Worm (Caenorhabditis elegans): ENCODE data around the gene isy-1.

isy-1 gene

DNA sequence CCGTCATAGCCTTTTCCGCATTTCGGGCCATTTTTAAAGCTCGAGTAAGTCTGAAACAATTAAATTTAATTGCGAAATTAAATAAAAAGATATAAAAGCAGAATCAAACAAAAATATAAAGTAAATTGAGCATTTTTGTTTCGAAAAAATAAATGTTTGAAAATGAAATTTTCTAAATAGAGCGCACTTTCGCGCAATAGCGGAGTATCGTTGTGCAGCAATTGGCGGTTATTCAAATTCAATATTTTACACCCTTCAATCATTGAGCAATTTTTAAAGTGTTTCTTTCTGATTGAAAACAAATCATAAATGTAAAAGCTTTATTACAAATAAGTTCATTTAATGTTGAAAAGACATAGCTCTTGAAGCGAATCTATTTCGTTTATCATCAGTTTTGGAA, at the start of gene isy-1:
Gene isy-1 (minus strand): TSS at position 50 of the 400 bp plus-strand sequence.
- TF ChIP-seq him-1 (tag; optimal IDR thresholded peaks at IDR 0.05) (no peak), W03F9.2 (tag; optimal IDR thresholded peaks at IDR 0.05) (peak; percentile 59)

DNA sequence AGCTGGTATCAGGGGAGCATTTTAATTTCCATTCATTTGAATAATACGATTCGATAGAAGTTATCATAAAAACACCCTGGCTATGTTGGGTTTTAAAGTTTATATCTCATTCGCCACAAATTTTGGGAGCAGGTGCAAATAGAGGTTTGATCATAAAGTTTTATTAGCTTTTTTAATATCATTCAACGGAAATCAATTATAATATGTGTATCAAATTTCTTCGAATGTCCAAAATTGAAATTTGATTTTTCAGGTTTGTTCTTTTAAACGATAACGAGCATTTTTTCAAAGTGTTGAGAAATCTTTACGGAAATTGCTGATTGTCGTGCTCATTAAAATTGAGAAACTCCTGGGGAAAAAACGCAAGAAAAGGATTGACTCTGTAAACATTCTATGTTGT, 48.2 kb upstream of the isy-1 start, which contains the start of gene srh-74:
Gene srh-74 (minus strand): TSS at position 101 of the 400 bp plus-strand sequence.
- TF ChIP-seq dao-5 (tag; optimal IDR thresholded peaks at IDR 0.05) (no peak), him-1 (tag; optimal IDR thresholded peaks at IDR 0.05) (no peak), W03F9.2 (tag; optimal IDR thresholded peaks at IDR 0.05) (no peak)

DNA sequence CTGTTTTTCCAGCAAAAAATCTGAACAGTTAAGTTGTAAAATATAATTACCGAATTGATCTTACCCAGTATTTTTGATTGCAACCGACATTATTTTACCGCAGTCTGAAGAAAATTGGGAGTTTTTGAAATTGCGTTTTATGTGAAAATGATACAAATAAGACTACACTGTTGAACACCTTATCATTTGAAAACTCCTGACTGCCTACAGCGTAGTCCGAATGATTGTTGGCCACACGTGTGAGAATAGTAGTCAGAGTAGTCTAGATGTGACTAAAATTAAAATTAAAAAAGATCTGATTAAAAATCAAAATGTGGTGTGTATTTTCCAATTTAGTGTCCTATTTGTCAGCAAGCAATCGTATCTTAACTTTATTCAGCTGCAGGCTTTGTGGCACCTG, 46.2 kb upstream of the isy-1 start, which contains the start of gene dhs-18:
Gene dhs-18 (minus strand): TSS at position 104 of the 400 bp plus-strand sequence.
- TF ChIP-seq dao-5 (tag; optimal IDR thresholded peaks at IDR 0.05): no peak
- TF ChIP-seq W03F9.2 (tag; optimal IDR thresholded peaks at IDR 0.05): no peak
- TF ChIP-seq him-1 (tag; optimal IDR thresholded peaks at IDR 0.05): no peak

DNA sequence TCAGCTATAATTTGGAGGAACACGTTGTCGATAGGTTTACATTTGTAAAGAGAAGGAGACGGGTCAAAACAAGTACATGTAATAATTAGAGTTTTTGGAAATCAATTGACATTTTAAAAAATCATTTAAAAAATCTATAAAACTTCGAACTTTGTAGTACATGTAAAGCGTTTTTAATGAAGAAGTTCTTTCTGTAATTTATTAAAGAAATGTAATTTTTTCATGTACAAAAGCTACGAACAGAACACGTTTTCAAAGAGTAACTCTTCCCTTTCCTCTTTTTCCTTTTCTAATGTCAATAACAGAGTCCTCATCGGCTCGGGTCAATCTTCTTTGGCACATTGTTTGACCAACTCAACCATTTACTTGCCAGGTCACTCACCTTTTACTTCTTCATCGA, 43.3 kb upstream of the isy-1 start, which contains the start of gene C45B11.6:
Gene C45B11.6 (plus strand): TSS at position 301 of the 400 bp plus-strand sequence.
- TF ChIP-seq him-1 (tag; optimal IDR thresholded peaks at IDR 0.05) (no peak), W03F9.2 (tag; optimal IDR thresholded peaks at IDR 0.05) (no peak), dao-5 (tag; optimal IDR thresholded peaks at IDR 0.05) (no peak)

DNA sequence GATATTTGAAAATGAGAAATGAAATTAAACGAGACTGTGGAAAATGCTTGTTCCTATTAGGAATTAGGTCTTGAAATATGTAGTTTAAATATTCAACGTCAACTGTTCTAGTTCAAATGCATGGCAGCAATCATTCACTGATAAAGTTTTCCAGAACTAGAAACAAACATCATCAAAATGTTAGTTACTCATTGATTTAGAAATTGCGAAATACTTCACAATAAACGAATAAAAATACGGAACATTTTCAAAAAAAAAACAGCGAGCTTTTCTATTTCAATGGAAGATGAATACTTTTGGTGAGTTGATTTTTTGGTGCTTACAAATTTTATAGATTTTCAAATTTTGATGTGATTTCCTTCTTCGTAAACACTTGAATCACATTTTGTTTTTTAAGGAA, 42.0 kb upstream of the isy-1 start, which contains the start of gene C45B11.2:
Gene C45B11.2 (plus strand): TSS at position 173 of the 400 bp plus-strand sequence.
- TF ChIP-seq him-1 (tag; optimal IDR thresholded peaks at IDR 0.05) (no peak), dao-5 (tag; optimal IDR thresholded peaks at IDR 0.05) (no peak), W03F9.2 (tag; optimal IDR thresholded peaks at IDR 0.05) (no peak)

DNA sequence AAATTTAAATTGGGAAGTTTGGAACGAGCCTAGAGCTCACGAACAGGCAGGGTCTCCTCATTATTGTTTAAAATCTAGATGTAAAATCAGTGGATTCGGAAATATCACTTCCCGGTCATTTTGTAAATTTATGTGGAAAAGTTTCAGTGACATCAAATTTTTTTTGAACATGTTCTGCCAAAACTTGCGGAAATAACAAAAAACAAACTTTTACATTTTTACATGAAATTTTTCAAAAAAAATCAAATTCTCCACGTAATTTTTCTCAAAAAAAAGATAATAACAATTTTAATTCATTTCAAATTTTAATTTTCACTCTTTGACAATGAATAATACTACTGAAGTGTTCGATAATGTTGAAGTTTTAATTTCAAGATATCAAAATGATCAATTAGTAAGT, 41.0 kb upstream of the isy-1 start, which contains the start of gene C45B11.5:
Gene C45B11.5 (plus strand): TSS at position 301 of the 400 bp plus-strand sequence.
- TF ChIP-seq W03F9.2 (tag; optimal IDR thresholded peaks at IDR 0.05) (no peak), dao-5 (tag; optimal IDR thresholded peaks at IDR 0.05) (no peak), him-1 (tag; optimal IDR thresholded peaks at IDR 0.05) (no peak)

DNA sequence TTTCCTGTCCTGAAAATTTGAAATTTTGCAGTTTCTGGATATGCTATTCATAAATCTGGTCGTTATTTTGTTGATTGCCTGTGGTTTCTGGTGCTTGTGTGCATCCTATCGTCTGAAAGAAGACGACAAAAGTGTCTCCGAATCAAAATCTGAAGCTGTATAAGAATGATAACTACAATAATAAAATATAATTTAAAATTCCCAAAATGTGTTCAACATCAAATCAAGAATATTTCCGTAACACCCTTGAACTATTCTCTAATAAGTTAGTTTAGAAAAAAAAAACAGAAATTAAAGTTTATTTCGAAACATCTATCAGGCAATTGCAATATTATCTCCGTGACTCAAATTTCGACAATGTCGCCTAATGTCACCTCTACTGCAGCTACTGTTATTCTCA, 40.0 kb upstream of the isy-1 start, which contains the start of gene C45B11.8:
Gene C45B11.8 (plus strand): TSS at position 301 of the 400 bp plus-strand sequence.
- no peak for TF ChIP-seq him-1 (tag; optimal IDR thresholded peaks at IDR 0.05)
- TF ChIP-seq W03F9.2 (tag; optimal IDR thresholded peaks at IDR 0.05): no peak
- no peak for TF ChIP-seq dao-5 (tag; optimal IDR thresholded peaks at IDR 0.05)

DNA sequence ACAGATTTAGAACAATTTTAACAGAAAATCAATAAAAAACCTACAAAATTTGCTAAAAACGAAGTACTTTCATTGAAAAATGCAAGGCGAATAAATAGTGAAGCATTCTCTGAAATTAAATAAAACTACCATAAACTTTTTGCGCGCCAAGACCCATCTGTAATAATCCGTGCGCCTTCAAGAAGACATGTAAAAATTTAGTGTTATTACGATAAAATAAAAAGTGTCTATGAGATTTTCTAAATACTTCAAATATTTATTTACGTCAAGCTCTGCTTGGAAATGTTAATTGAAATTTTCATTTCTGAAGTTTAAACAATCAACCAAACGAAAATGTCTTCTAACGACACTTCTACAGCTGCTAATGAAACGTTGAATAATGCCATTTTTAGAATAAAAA, 39.5 kb upstream of the isy-1 start, which contains the start of gene C45B11.9:
Gene C45B11.9 (plus strand): TSS at position 301 of the 400 bp plus-strand sequence.
- TF ChIP-seq dao-5 (tag; optimal IDR thresholded peaks at IDR 0.05) (no peak), him-1 (tag; optimal IDR thresholded peaks at IDR 0.05) (no peak), W03F9.2 (tag; optimal IDR thresholded peaks at IDR 0.05) (no peak)

DNA sequence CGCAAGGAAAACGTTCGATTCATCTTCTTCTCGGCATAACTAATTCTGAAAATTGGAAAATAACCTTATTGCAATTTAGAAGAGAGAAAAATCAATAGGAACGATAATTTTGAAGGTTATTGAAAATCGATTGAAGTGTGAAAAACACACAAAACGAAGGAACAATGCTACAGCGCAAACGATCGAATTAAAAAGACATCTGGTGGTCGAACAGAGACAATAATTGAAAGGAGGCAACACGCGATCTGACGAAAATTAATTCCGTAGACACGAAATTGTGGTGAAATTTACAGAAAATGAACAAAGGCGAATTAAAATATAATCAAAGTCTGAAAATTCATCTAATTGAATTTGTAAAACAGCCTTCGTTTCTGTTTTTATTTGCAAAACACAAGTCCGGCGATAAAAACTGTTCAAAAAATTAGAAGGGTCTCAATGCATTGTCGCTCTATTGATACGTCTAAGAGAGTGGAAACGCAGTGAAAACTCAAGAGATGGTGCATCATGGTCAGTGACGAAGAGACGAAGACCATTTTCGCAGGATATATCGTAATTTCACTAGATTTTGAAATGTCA, 39.0 kb upstream of the isy-1 start, which contains the start of gene pak-2:
Gene pak-2 (minus strand): TSS at position 51 of the 576 bp plus-strand sequence.
- TF ChIP-seq W03F9.2 (tag; optimal IDR thresholded peaks at IDR 0.05): peak; percentile 52
- TF ChIP-seq dao-5 (tag; optimal IDR thresholded peaks at IDR 0.05): no peak
- TF ChIP-seq him-1 (tag; optimal IDR thresholded peaks at IDR 0.05): peak; percentile 55

DNA sequence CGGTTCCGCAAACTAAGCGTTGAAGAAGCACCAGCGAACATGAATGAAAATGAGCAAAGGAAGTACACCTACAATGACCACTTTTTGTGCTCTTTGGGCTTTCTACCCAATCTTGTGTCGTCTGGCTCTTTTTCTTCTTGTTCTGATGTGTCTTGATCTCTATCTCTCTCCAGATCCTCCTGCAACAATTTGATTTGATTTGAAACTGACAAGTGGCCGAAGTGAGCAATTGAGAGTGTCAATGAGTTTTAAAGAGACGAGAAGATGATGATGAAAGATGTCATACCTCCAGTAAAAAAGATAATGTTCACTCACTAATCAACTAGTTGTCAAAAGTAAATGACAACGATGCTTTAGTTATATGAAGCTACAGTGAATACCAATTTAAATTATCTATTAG, 34.2 kb upstream of the isy-1 start, which contains the start of gene pptr-2:
Gene pptr-2 (minus strand): TSS at position 184 of the 400 bp plus-strand sequence.
- TF ChIP-seq dao-5 (tag; optimal IDR thresholded peaks at IDR 0.05): no peak

DNA sequence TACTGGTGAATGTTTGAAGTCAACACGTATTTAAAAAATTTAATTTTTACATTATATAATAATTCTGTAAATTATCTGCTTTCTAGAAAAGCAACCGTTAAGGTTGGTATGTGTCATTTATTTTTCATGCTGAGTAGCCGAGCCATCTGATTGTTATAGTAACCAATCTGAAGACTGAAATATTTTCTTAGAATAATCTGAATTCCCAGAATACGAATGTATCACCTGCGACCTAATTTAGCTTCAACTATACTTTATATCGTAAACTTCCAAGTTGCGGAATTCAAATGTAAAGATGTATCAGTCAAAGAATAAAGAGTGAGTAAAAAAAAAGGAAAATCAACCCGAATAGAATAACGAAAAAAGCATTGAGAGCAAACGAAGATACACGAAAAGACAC, 32.7 kb upstream of the isy-1 start:
- TF ChIP-seq him-1 (tag; optimal IDR thresholded peaks at IDR 0.05) (no peak), W03F9.2 (tag; optimal IDR thresholded peaks at IDR 0.05) (no peak), dao-5 (tag; optimal IDR thresholded peaks at IDR 0.05) (no peak)

DNA sequence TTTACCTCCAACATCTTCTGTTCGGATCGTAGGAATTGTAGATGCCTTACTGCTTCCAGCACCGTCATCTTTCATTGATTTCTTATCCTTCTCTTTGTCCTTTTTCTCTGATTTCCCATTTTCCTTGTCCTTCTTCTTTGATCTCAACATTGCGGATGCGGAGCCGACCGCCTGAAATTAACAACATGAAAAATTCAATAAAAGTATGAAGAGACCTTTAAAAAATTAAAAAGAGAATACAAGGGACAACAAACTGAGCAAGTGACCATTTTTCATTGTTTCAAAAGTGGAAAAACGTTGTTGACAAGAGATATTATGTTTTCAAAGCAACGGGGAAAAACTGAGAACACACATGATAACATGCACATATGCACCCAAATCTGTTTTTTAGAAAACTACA, 30.2 kb upstream of the isy-1 start:
- TF ChIP-seq dao-5 (tag; optimal IDR thresholded peaks at IDR 0.05) (no peak), W03F9.2 (tag; optimal IDR thresholded peaks at IDR 0.05) (no peak), him-1 (tag; optimal IDR thresholded peaks at IDR 0.05) (no peak)

DNA sequence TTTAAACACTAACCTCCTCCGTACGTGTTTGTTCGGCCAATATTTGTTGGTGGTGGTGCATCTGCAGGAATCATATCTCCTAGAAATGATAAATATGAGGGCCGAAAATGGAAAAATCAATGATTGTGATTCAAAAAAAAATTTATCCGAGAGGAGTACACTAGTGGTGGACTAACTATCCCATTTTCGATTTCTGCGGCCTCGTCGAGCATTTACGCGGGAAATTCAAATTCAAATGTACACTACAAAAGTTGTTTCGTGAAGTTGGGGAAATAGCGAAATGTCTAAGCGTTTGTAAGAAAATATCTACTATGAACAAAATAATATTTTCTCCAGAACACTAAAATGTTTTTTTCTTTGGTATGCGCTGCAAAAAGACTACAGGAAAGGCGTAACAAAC, 28.8 kb upstream of the isy-1 start:
- no peak for TF ChIP-seq him-1 (tag; optimal IDR thresholded peaks at IDR 0.05)
- TF ChIP-seq dao-5 (tag; optimal IDR thresholded peaks at IDR 0.05): no peak
- TF ChIP-seq W03F9.2 (tag; optimal IDR thresholded peaks at IDR 0.05): peak; percentile 22

DNA sequence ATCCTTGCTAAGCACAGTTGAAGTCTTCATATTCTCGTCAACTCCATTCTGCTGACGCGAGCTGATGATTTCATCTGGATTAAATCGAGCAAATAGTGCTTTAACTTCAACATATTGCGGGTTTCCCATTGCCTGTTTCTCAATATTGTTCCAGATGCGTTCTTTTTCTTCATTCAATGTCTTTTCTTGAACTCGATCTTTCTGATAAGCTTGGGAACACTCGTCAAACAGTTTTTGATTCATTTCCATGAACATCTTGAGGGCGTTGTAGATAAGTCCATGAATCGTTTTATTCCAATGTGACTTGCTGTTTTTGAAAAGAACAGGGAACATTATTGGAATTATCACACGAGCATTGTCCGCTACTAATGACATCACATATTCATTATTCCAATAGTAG, 27.2 kb upstream of the isy-1 start:
- TF ChIP-seq him-1 (tag; optimal IDR thresholded peaks at IDR 0.05) (no peak), dao-5 (tag; optimal IDR thresholded peaks at IDR 0.05) (no peak), W03F9.2 (tag; optimal IDR thresholded peaks at IDR 0.05) (no peak)

DNA sequence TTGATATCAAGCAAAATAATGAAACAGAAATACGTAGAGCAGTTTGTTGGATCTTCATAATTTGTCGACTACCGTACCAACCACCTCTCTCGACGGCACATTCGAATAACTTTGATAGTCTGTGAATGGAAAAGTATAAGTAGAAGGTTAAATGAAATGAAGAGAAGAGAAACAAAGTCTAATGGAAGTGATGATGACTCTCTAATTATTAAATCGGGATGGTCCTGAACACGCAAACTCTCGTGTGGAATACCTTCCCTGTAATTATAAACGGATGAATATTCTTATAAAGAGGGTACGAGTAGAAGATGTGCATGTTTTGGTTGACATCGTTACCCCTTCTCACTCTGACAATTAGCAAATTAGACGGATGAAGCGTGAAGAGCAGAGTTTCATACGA, 22.3 kb upstream of the isy-1 start, which contains the start of the genes C13G3.12 and hot-6:
Gene C13G3.12 (minus strand): TSS at position 101 of the 400 bp plus-strand sequence.
Gene hot-6 (minus strand): TSS at position 121 of the 400 bp plus-strand sequence.
- TF ChIP-seq W03F9.2 (tag; optimal IDR thresholded peaks at IDR 0.05): no peak
- TF ChIP-seq him-1 (tag; optimal IDR thresholded peaks at IDR 0.05): no peak
- TF ChIP-seq dao-5 (tag; optimal IDR thresholded peaks at IDR 0.05): no peak
